Fruit fly (Drosophila melanogaster): ENCODE data around the gene CG42692.
A peak's percentile ranks its signal among the peaks of the same experiment; 100 is the strongest.

The CG42692 gene

DNA sequence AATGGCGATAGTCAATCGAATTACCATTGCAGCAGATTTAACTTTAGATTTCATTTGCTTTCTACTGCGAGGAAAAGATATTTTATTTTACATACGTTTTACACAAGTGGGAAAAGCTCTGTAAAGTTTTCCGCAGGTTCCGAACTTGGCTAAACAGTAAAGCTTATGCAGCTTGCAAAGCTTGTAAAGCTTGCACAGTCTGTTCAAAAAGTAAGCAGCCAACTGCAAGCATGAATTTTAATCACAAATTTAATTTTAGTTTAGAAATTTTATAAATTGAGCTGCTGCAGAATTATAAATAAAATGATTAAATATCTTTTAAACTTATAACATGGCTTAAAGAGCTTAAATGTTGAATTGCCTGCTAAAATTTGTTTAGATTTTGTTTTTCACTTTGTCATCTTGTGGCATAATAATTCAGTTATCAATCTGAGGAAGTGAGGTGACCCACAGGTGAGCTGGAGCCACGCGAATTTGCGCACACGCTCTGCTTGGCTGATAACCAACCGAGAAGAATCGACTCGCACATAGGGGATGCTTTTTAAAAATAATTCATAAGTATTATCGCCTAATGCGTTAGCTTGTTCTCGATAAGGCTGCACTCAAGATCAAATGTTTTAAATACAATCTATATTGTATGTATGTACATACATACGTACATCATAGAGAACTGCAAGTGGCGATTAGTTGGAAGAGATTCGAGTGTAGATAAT is 3.8 kb downstream of the CG42692 start (continued):
- TF ChIP-seq schlank (tag; optimal IDR thresholded peaks at IDR 0.05) (no peak), TFAM (GFP tag; optimal IDR thresholded peaks at IDR 0.05) (no peak), peb (GFP tag; IDR thresholded peaks at IDR 0.05) (no peak), Jarid2 (GFP tag; optimal IDR thresholded peaks at IDR 0.05) (no peak), Rfx (GFP tag; IDR thresholded peaks at IDR 0.05) (peak; percentile 83), disco-r (GFP tag; optimal IDR thresholded peaks at IDR 0.05) (no peak), Hr78 (GFP tag; optimal IDR thresholded peaks at IDR 0.05) (no peak), gt (GFP tag; IDR thresholded peaks at IDR 0.05) (no peak), CG3407 (GFP tag; optimal IDR thresholded peaks at IDR 0.05) (no peak), CG17359 (tag; optimal IDR thresholded peaks at IDR 0.05) (peak; percentile 48), ato (GFP tag; IDR thresholded peaks at IDR 0.05; ENCODE audit: partially characterized antibody) (no peak), CG18011 (GFP tag; optimal IDR thresholded peaks at IDR 0.05) (no peak), abd-A (tag; optimal IDR thresholded peaks at IDR 0.05) (no peak), CG11247 (GFP tag; IDR thresholded peaks at IDR 0.05) (peak; percentile 31; the same call in 1 of the 2 replicates), lola (GFP tag; optimal IDR thresholded peaks at IDR 0.05) (no peak), Bgb (GFP tag; IDR thresholded peaks at IDR 0.05; ENCODE audit: partially characterized antibody) (peak; percentile 67; the same call in 1 of the 2 replicates), H2.0 (GFP tag; IDR thresholded peaks at IDR 0.05) (peak; percentile 53; the same call in 1 of the 2 replicates), CG2116 (GFP tag; optimal IDR thresholded peaks at IDR 0.05) (no peak), row (GFP tag; IDR thresholded peaks at IDR 0.05) (peak; percentile 93), bsh (GFP tag; optimal IDR thresholded peaks at IDR 0.05) (peak in 1 of 2 experiments; percentile 50), az2 (GFP tag; optimal IDR thresholded peaks at IDR 0.05) (peak; percentile 30), CG4707 (GFP tag; optimal IDR thresholded peaks at IDR 0.05) (no peak), CG2889 (GFP tag; IDR thresholded peaks at IDR 0.05) (0 out of 3 replicates have a peak, but pooled peaks have one; percentile 26), Med (GFP tag) (peak; percentile 88), cad (GFP tag; optimal IDR thresholded peaks at IDR 0.05) (no peak), CG32532 (GFP tag; IDR thresholded peaks at IDR 0.05) (peak; percentile 80), CG3065 (GFP tag; optimal IDR thresholded peaks at IDR 0.05) (no peak), gsb (GFP tag; IDR thresholded peaks at IDR 0.05) (no peak), psq (GFP tag; optimal IDR thresholded peaks at IDR 0.05) (no peak), CG17361 (GFP tag; IDR thresholded peaks at IDR 0.05) (no peak), pros (GFP tag; optimal IDR thresholded peaks at IDR 0.05) (no peak), ci (GFP tag; IDR thresholded peaks at IDR 0.05) (peak; percentile 65; the same call in 2 of the 3 replicates), CkIIα-i1 (GFP tag; IDR thresholded peaks at IDR 0.05) (no peak), tup (GFP tag; optimal IDR thresholded peaks at IDR 0.05) (no peak), CG2678 (tag; optimal IDR thresholded peaks at IDR 0.05) (peak; percentile 61), CG8478 (optimal IDR thresholded peaks at IDR 0.05) (no peak), Spps (tag; optimal IDR thresholded peaks at IDR 0.05) (no peak), CG13123 (GFP tag; optimal IDR thresholded peaks at IDR 0.05) (no peak), exex (tag; optimal IDR thresholded peaks at IDR 0.05) (no peak), nerfin-1 (tag; optimal IDR thresholded peaks at IDR 0.05) (no peak), grn (GFP tag; optimal IDR thresholded peaks at IDR 0.05) (peak; percentile 26), ara (GFP tag; IDR thresholded peaks at IDR 0.05) (no peak), CG9797 (GFP tag; optimal IDR thresholded peaks at IDR 0.05) (no peak), CG1792 (GFP tag; optimal IDR thresholded peaks at IDR 0.05) (no peak), CG18262 (tag; optimal IDR thresholded peaks at IDR 0.05) (no peak), MTF-1 (GFP tag; optimal IDR thresholded peaks at IDR 0.05; ENCODE audit: borderline replicate concordance) (no peak), CG14667 (GFP tag; IDR thresholded peaks at IDR 0.05) (no peak), CG2712 (tag; optimal IDR thresholded peaks at IDR 0.05) (peak; percentile 61), Abd-B (GFP tag; optimal IDR thresholded peaks at IDR 0.05) (no peak)
